Fruit fly (Drosophila melanogaster): Measurements from ENCODE around the gene Sfp24Bd.

Gene Sfp24Bd

dm6 chr2L:3657349-3658142 is 11.4 kb downstream of the Sfp24Bd start (continued):
- no peak for TF ChIP-seq Lim3 (GFP tag; IDR thresholded peaks at IDR 0.05)
- no peak for TF ChIP-seq hb (GFP tag; IDR thresholded peaks at IDR 0.05; ENCODE audit: partially characterized antibody)
- TF ChIP-seq NK7.1 (GFP tag; optimal IDR thresholded peaks at IDR 0.05) = no peak
- peak; percentile 66 for TF ChIP-seq CG8290 (GFP tag; optimal IDR thresholded peaks at IDR 0.05)
- TF ChIP-seq CG8290 (tag; optimal IDR thresholded peaks at IDR 0.05) = peak in 1 of 2 experiments; percentile 87
- no peak for TF ChIP-seq mld (GFP tag; IDR thresholded peaks at IDR 0.05; ENCODE audit: partially characterized antibody)
- peak; percentile 26 for TF ChIP-seq MTF-1 (GFP tag; optimal IDR thresholded peaks at IDR 0.05; ENCODE audit: borderline replicate concordance)
- no peak for TF ChIP-seq BEAF-32 (GFP tag; optimal IDR thresholded peaks at IDR 0.05)
- TF ChIP-seq sob (GFP tag; IDR thresholded peaks at IDR 0.05) = peak; percentile 74
- TF ChIP-seq kah (GFP tag; optimal IDR thresholded peaks at IDR 0.05) = no peak
- no peak for TF ChIP-seq gcm (GFP tag; optimal IDR thresholded peaks at IDR 0.05)
- TF ChIP-seq CG4360 (GFP tag; IDR thresholded peaks at IDR 0.05) = no peak
- no peak for TF ChIP-seq maf-S (GFP tag; optimal IDR thresholded peaks at IDR 0.05)
- TF ChIP-seq psq (GFP tag; optimal IDR thresholded peaks at IDR 0.05) = no peak
- peak; percentile 89 for TF ChIP-seq Bgb (GFP tag; IDR thresholded peaks at IDR 0.05; ENCODE audit: partially characterized antibody)
- TF ChIP-seq ato (GFP tag; IDR thresholded peaks at IDR 0.05; ENCODE audit: partially characterized antibody) = no peak
- TF ChIP-seq pan (optimal IDR thresholded peaks at IDR 0.05) = no peak
- peak in 1 of 2 experiments; percentile 35 for TF ChIP-seq pan (GFP tag; optimal IDR thresholded peaks at IDR 0.05 in 1 of 2, IDR thresholded peaks at IDR 0.05 in 1 of 2)
- TF ChIP-seq org-1 (GFP tag; optimal IDR thresholded peaks at IDR 0.05) = no peak
- TF ChIP-seq BtbVII (GFP tag; optimal IDR thresholded peaks at IDR 0.05) = no peak
- peak; percentile 51; the same call in 1 of the 2 replicates for TF ChIP-seq CG17328 (GFP tag; IDR thresholded peaks at IDR 0.05)
- TF ChIP-seq gfzf (GFP tag; optimal IDR thresholded peaks at IDR 0.05) = peak; percentile 30
- peak; percentile 75 for TF ChIP-seq B-H2 (GFP tag; optimal IDR thresholded peaks at IDR 0.05)
- TF ChIP-seq sr (GFP tag; IDR thresholded peaks at IDR 0.05) = no peak
- peak; percentile 43; the same call in 1 of the 2 replicates for TF ChIP-seq unc-4 (GFP tag; IDR thresholded peaks at IDR 0.05; ENCODE audit: partially characterized antibody)
- TF ChIP-seq CG3847 (GFP tag; IDR thresholded peaks at IDR 0.05) = peak; percentile 44; the same call in 1 of the 2 replicates
- TF ChIP-seq HLHmδ (GFP tag; optimal IDR thresholded peaks at IDR 0.05) = no peak
- no peak for TF ChIP-seq crc (GFP tag; optimal IDR thresholded peaks at IDR 0.05)
- no peak for TF ChIP-seq tll (GFP tag; optimal IDR thresholded peaks at IDR 0.05)
- no peak for TF ChIP-seq CG16779 (GFP tag; IDR thresholded peaks at IDR 0.05)
- no peak for TF ChIP-seq Kr (GFP tag; optimal IDR thresholded peaks at IDR 0.05)
- TF ChIP-seq sens (GFP tag) = peak; percentile 95
- no peak for TF ChIP-seq ab (GFP tag; optimal IDR thresholded peaks at IDR 0.05)
- TF ChIP-seq ham (GFP tag; IDR thresholded peaks at IDR 0.05) = no peak
- TF ChIP-seq CG2129 (GFP tag; IDR thresholded peaks at IDR 0.05; ENCODE audit: partially characterized antibody) = no peak
- peak; percentile 57 for TF ChIP-seq her (GFP tag; optimal IDR thresholded peaks at IDR 0.05)
- TF ChIP-seq tin (GFP tag; optimal IDR thresholded peaks at IDR 0.05) = peak; percentile 55
- TF ChIP-seq pita (GFP tag; optimal IDR thresholded peaks at IDR 0.05) = peak; percentile 66
- no peak for TF ChIP-seq chm (GFP tag; IDR thresholded peaks at IDR 0.05)
- peak; percentile 70 for TF ChIP-seq CG13624 (GFP tag; optimal IDR thresholded peaks at IDR 0.05)
- TF ChIP-seq exex (tag; optimal IDR thresholded peaks at IDR 0.05) = no peak
- no peak for TF ChIP-seq CG18476 (GFP tag; optimal IDR thresholded peaks at IDR 0.05)
- TF ChIP-seq jing (GFP tag; optimal IDR thresholded peaks at IDR 0.05) = no peak
- TF ChIP-seq seq (GFP tag; IDR thresholded peaks at IDR 0.05) = peak; percentile 73; the same call in 1 of the 2 replicates
- TF ChIP-seq gsb (GFP tag; IDR thresholded peaks at IDR 0.05) = no peak
- no peak for TF ChIP-seq Oaz (GFP tag; IDR thresholded peaks at IDR 0.05)
- peak; percentile 24 for TF ChIP-seq Hr3 (GFP tag; optimal IDR thresholded peaks at IDR 0.05)
- no peak for TF ChIP-seq CG14860 (GFP tag; IDR thresholded peaks at IDR 0.05; ENCODE audit: partially characterized antibody)
- peak; percentile 59 for TF ChIP-seq CG16863 (GFP tag; optimal IDR thresholded peaks at IDR 0.05)
